Fruit fly (Drosophila melanogaster) whole organism, wandering third instar larva: Measurements from ENCODE around the gene Spn.

Source experiments
- Abd-B ChIP-seq: fragments of >200 bp; optimal IDR thresholded peaks from 2 replicates; lab custom pipeline; 2017; ENCODE audit warnings: missing biosample characterization, missing genetic modification characterization
- CG32264 ChIP-seq: fragments of 200-800 bp; sonication (Bioruptor generic); optimal IDR thresholded peaks from 2 replicates; lab custom pipeline; 2016; ENCODE audit warnings: missing biosample characterization, missing genetic modification characterization
- CG9705 ChIP-seq: fragments of 200-800 bp; sonication (Bioruptor generic); optimal IDR thresholded peaks from 2 replicates; lab custom pipeline; 2018; ENCODE audit warnings: missing biosample characterization, mild to moderate bottlenecking, missing genetic modification characterization
- CrebA ChIP-seq: fragments of 200-800 bp; sonication (Bioruptor generic); optimal IDR thresholded peaks from 2 replicates; lab custom pipeline; 2016; ENCODE audit warnings: missing biosample characterization, mild to moderate bottlenecking, missing genetic modification characterization, borderline replicate concordance
- Dfd ChIP-seq: fragments of >200 bp; optimal IDR thresholded peaks from 2 replicates; lab custom pipeline; 2017; ENCODE audit warnings: missing biosample characterization, missing genetic modification characterization
- Dif ChIP-seq: fragments of 200-275, 200-300 bp; sonication (Bioruptor generic); optimal IDR thresholded peaks from 2 replicates; lab custom pipeline; 2018; ENCODE audit warnings: missing biosample characterization, missing genetic modification characterization; ENCODE audit not compliant: partially characterized antibody
- GATAd ChIP-seq: sonication (Bioruptor generic); optimal IDR thresholded peaks from 2 replicates; lab custom pipeline; 2016; ENCODE audit warnings: missing biosample characterization, missing genetic modification characterization
- HLH106 ChIP-seq: fragments of 200-800 bp; optimal IDR thresholded peaks from 3 replicates; lab custom pipeline; 2019; ENCODE audit warnings: missing biosample characterization, mild to moderate bottlenecking, missing genetic modification characterization, moderate library complexity
- Hnf4 ChIP-seq: fragments of 200-800 bp; sonication (Bioruptor generic); optimal IDR thresholded peaks from 2 replicates; lab custom pipeline; 2016; ENCODE audit warnings: missing biosample characterization, mild to moderate bottlenecking, missing genetic modification characterization
- Hr78 ChIP-seq: fragments of >200 bp; optimal IDR thresholded peaks from 2 replicates; lab custom pipeline; 2017; ENCODE audit warnings: missing biosample characterization, missing genetic modification characterization
- Hr83 ChIP-seq: fragments of 200-300 bp; sonication (Bioruptor generic); optimal IDR thresholded peaks from 2 replicates; lab custom pipeline; 2016; ENCODE audit warnings: missing biosample characterization, mild to moderate bottlenecking, missing genetic modification characterization, moderate library complexity; ENCODE audit not compliant: poor library complexity, severe bottlenecking
- Jra ChIP-seq: sonication (Bioruptor generic); optimal IDR thresholded peaks from 2 replicates; lab custom pipeline; 2016; ENCODE audit warnings: missing biosample characterization, missing genetic modification characterization
- Mio ChIP-seq: sonication (Bioruptor generic); optimal IDR thresholded peaks from 2 replicates; lab custom pipeline; 2016; ENCODE audit warnings: missing biosample characterization, missing genetic modification characterization
- Myc ChIP-seq: fragments of >200 bp; optimal IDR thresholded peaks from 2 replicates; lab custom pipeline; 2017
- N ChIP-seq: fragments of >200 bp; optimal IDR thresholded peaks from 2 replicates; lab custom pipeline; 2018; ENCODE audit warnings: missing biosample characterization, missing external identifiers, missing genetic modification characterization
- OdsH ChIP-seq: fragments of 200-800 bp; sonication (Bioruptor generic); optimal IDR thresholded peaks from 2 replicates; lab custom pipeline; 2016; ENCODE audit warnings: missing biosample characterization, mild to moderate bottlenecking, missing genetic modification characterization
- Rel ChIP-seq, 2 experiments: fragments of 200-800 bp; sonication (Bioruptor generic) in 1 of 2; optimal IDR thresholded peaks; 2 replicates in 1 of 2; 3 replicates in 1 of 2; lab custom pipeline; 2016 to 2019; ENCODE audit warnings: mild to moderate bottlenecking in 2 of 2, missing biosample characterization in 2 of 2, missing genetic modification characterization in 2 of 2, moderate library complexity in 1 of 2
- Sp1 ChIP-seq: fragments of 200-800 bp; sonication (Bioruptor generic); optimal IDR thresholded peaks from 3 replicates; lab custom pipeline; 2019; ENCODE audit warnings: missing biosample characterization, mild to moderate bottlenecking, missing genetic modification characterization, moderate library complexity
- Vsx2 ChIP-seq: fragments of 200-300, 225-300 bp; sonication (Bioruptor generic); optimal IDR thresholded peaks from 2 replicates; lab custom pipeline; 2018; ENCODE audit warnings: missing biosample characterization, missing genetic modification characterization; ENCODE audit not compliant: partially characterized antibody
- br ChIP-seq: fragments of 200-800 bp; sonication (Bioruptor generic); optimal IDR thresholded peaks from 2 replicates; lab custom pipeline; 2016; ENCODE audit warnings: missing biosample characterization, missing genetic modification characterization
- brk ChIP-seq: fragments of 200-800 bp; sonication (Bioruptor generic); optimal IDR thresholded peaks from 2 replicates; lab custom pipeline; 2016; ENCODE audit warnings: missing biosample characterization, mild to moderate bottlenecking, missing genetic modification characterization
- dl ChIP-seq, 2 experiments: fragments of 175-275, 200-275 bp in 1 of 2; fragments of 200-275 bp in 1 of 2; sonication (Bioruptor generic); optimal IDR thresholded peaks; lab custom pipeline; 2018; ENCODE audit warnings: mild to moderate bottlenecking in 2 of 2, missing biosample characterization in 2 of 2, missing genetic modification characterization in 2 of 2, moderate library complexity in 2 of 2; ENCODE audit not compliant: partially characterized antibody in 2 of 2, insufficient read depth in 1 of 2
- dmrt93B ChIP-seq: fragments of 200-800 bp; sonication (Bioruptor generic); optimal IDR thresholded peaks from 2 replicates; lab custom pipeline; 2018; ENCODE audit warnings: missing biosample characterization, mild to moderate bottlenecking, missing genetic modification characterization
- dsf ChIP-seq: sonication (Bioruptor generic); optimal IDR thresholded peaks from 2 replicates; lab custom pipeline; 2016; ENCODE audit warnings: missing biosample characterization, missing genetic modification characterization, borderline replicate concordance
- ey ChIP-seq: fragments of 200-800 bp; sonication (Bioruptor generic); optimal IDR thresholded peaks from 2 replicates; lab custom pipeline; 2016; ENCODE audit warnings: missing biosample characterization, missing genetic modification characterization
- foxo ChIP-seq, 2 experiments: fragments of 200-800 bp; sonication (Bioruptor generic); optimal IDR thresholded peaks; 2 replicates in 1 of 2; 3 replicates in 1 of 2; lab custom pipeline; 2016 to 2017; ENCODE audit warnings: missing biosample characterization in 2 of 2, missing genetic modification characterization in 2 of 2
- fru ChIP-seq: fragments of 200-800 bp; sonication (Bioruptor generic); optimal IDR thresholded peaks from 3 replicates; lab custom pipeline; 2016; ENCODE audit warnings: missing biosample characterization, mild to moderate bottlenecking, missing genetic modification characterization
- h ChIP-seq: fragments of 200-800 bp; sonication (Bioruptor generic); optimal IDR thresholded peaks from 3 replicates; lab custom pipeline; 2016; ENCODE audit warnings: missing biosample characterization, mild to moderate bottlenecking, missing genetic modification characterization
- jim ChIP-seq: fragments of 175-275, 200-325 bp; sonication (Bioruptor generic); optimal IDR thresholded peaks from 2 replicates; lab custom pipeline; 2016; ENCODE audit warnings: missing biosample characterization, mild to moderate bottlenecking, missing genetic modification characterization
- lola ChIP-seq: fragments of >200 bp; optimal IDR thresholded peaks from 2 replicates; lab custom pipeline; 2017; ENCODE audit warnings: missing biosample characterization, missing genetic modification characterization
- pan ChIP-seq: fragments of >200 bp; optimal IDR thresholded peaks from 2 replicates; lab custom pipeline; 2017
- psq ChIP-seq: fragments of 200-800 bp; sonication (Bioruptor generic); optimal IDR thresholded peaks from 3 replicates; lab custom pipeline; 2017; ENCODE audit warnings: missing biosample characterization, mild to moderate bottlenecking, missing genetic modification characterization, moderate library complexity
- rgr ChIP-seq: fragments of 200-800 bp; sonication (Bioruptor generic); optimal IDR thresholded peaks from 3 replicates; lab custom pipeline; 2016; ENCODE audit warnings: missing biosample characterization, mild to moderate bottlenecking, missing genetic modification characterization
- sage ChIP-seq: fragments of 200-800 bp; sonication (Bioruptor generic); optimal IDR thresholded peaks from 2 replicates; lab custom pipeline; 2016; ENCODE audit warnings: missing biosample characterization, mild to moderate bottlenecking, missing genetic modification characterization
- sv ChIP-seq: fragments of 200-800 bp; sonication (Bioruptor generic); optimal IDR thresholded peaks from 3 replicates; lab custom pipeline; 2016; ENCODE audit warnings: missing biosample characterization, missing genetic modification characterization
- tai ChIP-seq: sonication (Bioruptor generic); optimal IDR thresholded peaks from 2 replicates; lab custom pipeline; 2016; ENCODE audit warnings: missing biosample characterization, missing genetic modification characterization
- usp ChIP-seq: fragments of >200 bp; optimal IDR thresholded peaks from 2 replicates; lab custom pipeline; 2017; ENCODE audit warnings: missing biosample characterization, missing genetic modification characterization
- woc ChIP-seq: sonication (Bioruptor generic); optimal IDR thresholded peaks from 2 replicates; lab custom pipeline; 2016; ENCODE audit warnings: missing biosample characterization, mild to moderate bottlenecking, missing genetic modification characterization

The Spn gene

dm6 chr3L:2489438-2489837 is 64.7 kb downstream of the Spn start (continued):
- TF ChIP-seq brk (GFP tag; lab: Kevin White, UChicago) (no peak), dl (GFP tag; optimal IDR thresholded peaks at IDR 0.05; lab: Kevin White, UChicago; ENCODE audit: insufficient read depth in 1 of 2, partially characterized antibody in 2 of 2) (no peak), CrebA (no peak), CG32264 (GFP tag; lab: Kevin White, UChicago) (peak; percentile 16), tai (GFP tag; lab: Kevin White, UChicago) (no peak)

- TF ChIP-seq jim (GFP tag; lab: Kevin White, UChicago) (no peak), dl (GFP tag; optimal IDR thresholded peaks at IDR 0.05; lab: Kevin White, UChicago; ENCODE audit: insufficient read depth in 1 of 2, partially characterized antibody in 2 of 2) (no peak), woc (GFP tag; lab: Kevin White, UChicago) (no peak), h (GFP tag; lab: Kevin White, UChicago) (peak; percentile 26), Sp1 (GFP tag; lab: Kevin White, UChicago) (peak; percentile 27), Abd-B (GFP tag; lab: Kevin White, UChicago) (no peak), Vsx2 (no peak), fru (GFP tag; lab: Kevin White, UChicago) (no peak), foxo (GFP tag; optimal IDR thresholded peaks at IDR 0.05; lab: Kevin White, UChicago) (no peak), dsf (GFP tag; lab: Kevin White, UChicago) (no peak), Rel (GFP tag; optimal IDR thresholded peaks at IDR 0.05; lab: Kevin White, UChicago) (no peak), Rel (tag; optimal IDR thresholded peaks at IDR 0.05; lab: Kevin White, UChicago) (peak; percentile 9), sv (GFP tag; lab: Kevin White, UChicago) (no peak)
- TF ChIP-seq, all 38 proteins: peak for 3
These were observed 65.5 kb downstream of the Spn start, which contains the start of gene CG1146 for dm6 chr3L:2488634-2489033. Gene CG1146, plus strand, starts transcription at chr3L:2488804.

- peak; percentile 90 for TF ChIP-seq h (GFP tag; lab: Kevin White, UChicago)
- peak; percentile 52 for TF ChIP-seq OdsH (GFP tag; lab: Kevin White, UChicago)
- peak; percentile 87 for TF ChIP-seq fru (GFP tag; lab: Kevin White, UChicago)
- TF ChIP-seq Hnf4 (GFP tag; lab: Kevin White, UChicago): peak; percentile 51
- no peak for TF ChIP-seq Hr78 (GFP tag; lab: Kevin White, UChicago)
- peak; percentile 39 for TF ChIP-seq rgr (GFP tag; lab: Kevin White, UChicago)
- TF ChIP-seq Myc: no peak
- TF ChIP-seq dl (GFP tag; optimal IDR thresholded peaks at IDR 0.05; lab: Kevin White, UChicago; ENCODE audit: insufficient read depth in 1 of 2, partially characterized antibody in 2 of 2): no peak
- no peak for TF ChIP-seq Mio
- TF ChIP-seq Abd-B (GFP tag; lab: Kevin White, UChicago): no peak
- peak; percentile 69 for TF ChIP-seq HLH106 (tag; lab: Kevin White, UChicago)
- TF ChIP-seq Sp1 (GFP tag; lab: Kevin White, UChicago): peak; percentile 45
- no peak for TF ChIP-seq pan (lab: Kevin White, UChicago)
- no peak for TF ChIP-seq jim (GFP tag; lab: Kevin White, UChicago)
- TF ChIP-seq CG9705 (GFP tag; lab: Kevin White, UChicago): peak; percentile 47
- no peak for TF ChIP-seq Dfd (GFP tag; lab: Kevin White, UChicago)
- TF ChIP-seq CG32264 (GFP tag; lab: Kevin White, UChicago): peak; percentile 39
- no peak for TF ChIP-seq dsf (GFP tag; lab: Kevin White, UChicago)
- TF ChIP-seq lola (GFP tag; lab: Kevin White, UChicago): no peak
- TF ChIP-seq Vsx2: no peak
- no peak for TF ChIP-seq N (GFP tag; lab: Kevin White, UChicago)
- TF ChIP-seq br (GFP tag; lab: Kevin White, UChicago): peak; percentile 50
- TF ChIP-seq sage (GFP tag; lab: Kevin White, UChicago): peak; percentile 73
- no peak for TF ChIP-seq Hr83 (GFP tag; lab: Kevin White, UChicago)
- no peak for TF ChIP-seq usp (GFP tag; lab: Kevin White, UChicago)
- peak; percentile 6 for TF ChIP-seq psq (GFP tag; lab: Kevin White, UChicago)
- peak in 1 of 2 experiments; percentile 84 for TF ChIP-seq foxo (GFP tag; optimal IDR thresholded peaks at IDR 0.05; lab: Kevin White, UChicago)
- no peak for TF ChIP-seq brk (GFP tag; lab: Kevin White, UChicago)
- TF ChIP-seq CrebA: no peak
- TF ChIP-seq Rel (GFP tag; optimal IDR thresholded peaks at IDR 0.05; lab: Kevin White, UChicago): peak; percentile 28
- TF ChIP-seq Rel (tag; optimal IDR thresholded peaks at IDR 0.05; lab: Kevin White, UChicago): no peak
- no peak for TF ChIP-seq GATAd (GFP tag; lab: Kevin White, UChicago)
- no peak for TF ChIP-seq tai (GFP tag; lab: Kevin White, UChicago)
- no peak for TF ChIP-seq Jra (GFP tag; lab: Kevin White, UChicago)
- peak; percentile 75 for TF ChIP-seq woc (GFP tag; lab: Kevin White, UChicago)
- TF ChIP-seq sv (GFP tag; lab: Kevin White, UChicago): no peak
- no peak for TF ChIP-seq Dif (GFP tag; lab: Kevin White, UChicago)
- TF ChIP-seq ey (GFP tag; lab: Kevin White, UChicago): peak; percentile 46
- TF ChIP-seq dmrt93B (GFP tag; lab: Kevin White, UChicago): peak; percentile 50
These were observed 66.8 kb downstream of the Spn start for dm6 chr3L:2487248-2487647.
